Fruit fly (Drosophila melanogaster): ENCODE measurements around the gene rdgB.

rdgB gene

dm6 chrX:13805554-13805953 is 43.0 kb downstream of the rdgB start (continued):
- TF ChIP-seq hb (GFP tag; IDR thresholded peaks at IDR 0.05; ENCODE audit: partially characterized antibody) (no peak), tap (tag; optimal IDR thresholded peaks at IDR 0.05) (no peak), CG9876 (GFP tag; optimal IDR thresholded peaks at IDR 0.05) (peak; percentile 28), CG15514 (GFP tag; optimal IDR thresholded peaks at IDR 0.05) (no peak), CG7357 (GFP tag; IDR thresholded peaks at IDR 0.05) (no peak), Ptx1 (GFP tag; IDR thresholded peaks at IDR 0.05) (no peak), CG1602 (GFP tag; optimal IDR thresholded peaks at IDR 0.05) (no peak), CG6813 (GFP tag; optimal IDR thresholded peaks at IDR 0.05) (no peak), CG14050 (GFP tag; IDR thresholded peaks at IDR 0.05) (no peak), CG10431 (GFP tag; optimal IDR thresholded peaks at IDR 0.05) (no peak), E2f2 (GFP tag; IDR thresholded peaks at IDR 0.05) (peak; percentile 11; the same call in 1 of the 2 replicates), pros (GFP tag; optimal IDR thresholded peaks at IDR 0.05) (no peak), cg (GFP tag; optimal IDR thresholded peaks at IDR 0.05) (peak; percentile 82), Rx (GFP tag; IDR thresholded peaks at IDR 0.05) (no peak), CG13894 (tag; optimal IDR thresholded peaks at IDR 0.05) (no peak), CG1647 (GFP tag; optimal IDR thresholded peaks at IDR 0.05) (no peak), bigmax (GFP tag; optimal IDR thresholded peaks at IDR 0.05) (no peak), Fer2 (tag; optimal IDR thresholded peaks at IDR 0.05) (no peak), Pdp1 (GFP tag; optimal IDR thresholded peaks at IDR 0.05) (peak in 1 of 2 experiments; percentile 65), C15 (GFP tag; IDR thresholded peaks at IDR 0.05) (no peak), crp (GFP tag; optimal IDR thresholded peaks at IDR 0.05) (no peak), Med (GFP tag) (peak; percentile 55), exex (tag; optimal IDR thresholded peaks at IDR 0.05) (no peak), HmgD (GFP tag; optimal IDR thresholded peaks at IDR 0.05) (peak; percentile 4), run (tag; optimal IDR thresholded peaks at IDR 0.05) (no peak), Sry-δ (GFP tag; optimal IDR thresholded peaks at IDR 0.05) (peak; percentile 26), aop (GFP tag; IDR thresholded peaks at IDR 0.05) (no peak), CG10267 (tag; optimal IDR thresholded peaks at IDR 0.05) (no peak), CG2202 (tag; optimal IDR thresholded peaks at IDR 0.05) (peak; percentile 2), slp2 (GFP tag; optimal IDR thresholded peaks at IDR 0.05) (no peak), chinmo (GFP tag; IDR thresholded peaks at IDR 0.05; ENCODE audit: partially characterized antibody) (0 out of 4 replicates have a peak, but pooled peaks have one; percentile 44), CG33557 (GFP tag; optimal IDR thresholded peaks at IDR 0.05) (peak; percentile 8), Camta (GFP tag; optimal IDR thresholded peaks at IDR 0.05) (no peak), zfh1 (GFP tag; IDR thresholded peaks at IDR 0.05) (no peak), wdn (GFP tag; IDR thresholded peaks at IDR 0.05) (no peak), MTF-1 (GFP tag; optimal IDR thresholded peaks at IDR 0.05; ENCODE audit: borderline replicate concordance) (no peak), p53 (GFP tag; optimal IDR thresholded peaks at IDR 0.05) (peak; percentile 25), slou (GFP tag; optimal IDR thresholded peaks at IDR 0.05) (no peak), BEAF-32 (GFP tag; optimal IDR thresholded peaks at IDR 0.05) (no peak), dm (GFP tag; optimal IDR thresholded peaks at IDR 0.05) (peak; percentile 2), Sry-β (GFP tag; optimal IDR thresholded peaks at IDR 0.05) (peak; percentile 12), Dbx (GFP tag; IDR thresholded peaks at IDR 0.05) (no peak), Jarid2 (GFP tag; optimal IDR thresholded peaks at IDR 0.05) (no peak), CG9797 (GFP tag; optimal IDR thresholded peaks at IDR 0.05) (no peak), fd102C (GFP tag; optimal IDR thresholded peaks at IDR 0.05) (no peak), tll (GFP tag; optimal IDR thresholded peaks at IDR 0.05) (peak in 1 of 2 experiments; percentile 47), pho (GFP tag; optimal IDR thresholded peaks at IDR 0.05) (no peak), HHEX (GFP tag; optimal IDR thresholded peaks at IDR 0.05) (no peak), jumu (GFP tag; optimal IDR thresholded peaks at IDR 0.05) (no peak), Opbp (GFP tag; IDR thresholded peaks at IDR 0.05; ENCODE audit: partially characterized antibody) (no peak)
